Fruit fly (Drosophila melanogaster): ENCODE measurements around the gene CG10859.

Gene CG10859

DNA sequence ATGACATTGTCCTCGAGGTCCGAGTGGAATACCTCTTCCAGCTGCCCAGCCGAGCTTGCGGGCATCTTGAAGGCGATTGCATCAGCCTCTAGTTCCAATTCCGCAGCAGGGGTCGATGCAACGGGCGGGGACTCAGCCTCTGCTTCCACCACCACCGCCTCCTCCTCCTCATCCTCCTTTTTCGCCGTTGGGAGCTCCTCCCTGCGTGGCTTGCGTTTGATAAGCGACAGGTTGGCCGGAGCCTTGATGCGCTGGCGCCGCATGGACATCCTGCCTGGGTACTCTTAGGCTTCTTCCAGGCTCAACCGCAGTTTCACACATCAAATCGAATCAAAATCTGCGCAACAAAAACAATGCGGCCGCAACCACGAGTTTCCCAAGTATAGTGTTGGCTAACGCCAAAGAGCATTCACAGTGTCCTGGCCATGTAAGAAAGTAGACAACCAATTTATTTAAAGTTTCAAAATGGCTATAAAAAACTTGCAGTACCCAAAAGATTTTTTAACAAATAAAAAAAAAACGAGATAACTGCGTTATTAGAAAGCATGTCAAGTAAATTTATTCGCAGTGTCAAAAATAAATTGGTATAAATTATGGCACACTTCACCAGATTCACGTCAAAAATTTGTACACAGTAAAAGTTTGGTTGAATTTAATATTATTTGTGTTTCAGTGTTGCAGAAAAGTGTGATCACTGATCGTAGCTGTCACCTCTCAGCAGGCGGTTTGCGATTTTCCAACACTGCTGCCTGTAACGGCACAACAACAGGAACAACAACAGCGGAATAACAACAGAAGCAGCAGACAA is 24.8 kb downstream of the CG10859 start, which contains the start of the genes Bdp1 and CG6565 (continued):
- TF ChIP-seq Dp (GFP tag; optimal IDR thresholded peaks at IDR 0.05) = peak; percentile 25
- TF ChIP-seq vvl (GFP tag; IDR thresholded peaks at IDR 0.05) = peak; percentile 91
- peak; percentile 93 for TF ChIP-seq Hmx (GFP tag; optimal IDR thresholded peaks at IDR 0.05)
- TF ChIP-seq nau (GFP tag; optimal IDR thresholded peaks at IDR 0.05) = no peak
- TF ChIP-seq onecut (GFP tag; IDR thresholded peaks at IDR 0.05) = peak; percentile 78
- TF ChIP-seq Mad (GFP tag; optimal IDR thresholded peaks at IDR 0.05) = peak; percentile 97
- no peak for TF ChIP-seq pita (GFP tag; optimal IDR thresholded peaks at IDR 0.05)
- TF ChIP-seq CG30403 (GFP tag; optimal IDR thresholded peaks at IDR 0.05) = peak; percentile 99
- peak; percentile 97 for TF ChIP-seq esg (GFP tag; conservative IDR thresholded peaks at IDR 0.05)
- peak; percentile 81 for TF ChIP-seq ham (GFP tag; IDR thresholded peaks at IDR 0.05)
- TF ChIP-seq Bteb2 (GFP tag; optimal IDR thresholded peaks at IDR 0.05) = peak; percentile 98
- peak; percentile 95 for TF ChIP-seq dmrt99B (tag; optimal IDR thresholded peaks at IDR 0.05)
- TF ChIP-seq yki (optimal IDR thresholded peaks at IDR 0.05) = no peak
- TF ChIP-seq CG3847 (GFP tag; IDR thresholded peaks at IDR 0.05) = peak; percentile 98
- TF ChIP-seq Poxn (GFP tag; IDR thresholded peaks at IDR 0.05) = peak; percentile 94
- peak; percentile 97 for TF ChIP-seq CG4820 (GFP tag; optimal IDR thresholded peaks at IDR 0.05)
- peak; percentile 97 for TF ChIP-seq Mes4 (GFP tag; optimal IDR thresholded peaks at IDR 0.05)
- peak; percentile 87 for TF ChIP-seq CG17802 (tag; optimal IDR thresholded peaks at IDR 0.05)
- peak; percentile 93 for TF ChIP-seq psq (GFP tag; optimal IDR thresholded peaks at IDR 0.05)
- TF ChIP-seq CG1602 (GFP tag; optimal IDR thresholded peaks at IDR 0.05) = peak; percentile 99
- peak; percentile 97 for TF ChIP-seq CG4854 (GFP tag; optimal IDR thresholded peaks at IDR 0.05)
- TF ChIP-seq CG2202 (tag; optimal IDR thresholded peaks at IDR 0.05) = peak; percentile 90
- TF ChIP-seq ftz-f1 (GFP tag; optimal IDR thresholded peaks at IDR 0.05) = peak; percentile 52
- TF ChIP-seq danr (GFP tag; IDR thresholded peaks at IDR 0.05) = peak; percentile 97

DNA sequence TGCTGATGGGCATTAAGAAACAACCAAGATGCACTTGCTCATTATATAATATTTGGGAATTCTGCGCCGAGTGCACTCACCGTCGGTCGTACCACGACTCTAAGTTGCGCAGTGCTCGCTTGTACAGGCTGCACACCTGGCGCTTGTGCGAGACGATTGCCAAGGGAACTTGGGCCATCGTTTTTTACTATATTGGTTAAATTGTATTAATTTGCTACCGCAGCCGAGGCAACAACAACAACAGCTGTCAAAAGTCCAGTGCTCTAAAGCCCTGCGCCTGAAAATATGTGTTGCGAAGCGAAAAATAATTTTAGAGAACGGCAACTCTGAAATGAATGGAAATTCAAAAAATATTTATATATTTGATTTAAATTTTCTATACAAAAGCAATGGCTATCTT is 27.7 kb downstream of the CG10859 start, which contains the start of gene ND-B22:
Gene ND-B22 (minus strand): TSS at position 349 of the 400 bp plus-strand sequence.
- TF ChIP-seq CG9876 (GFP tag; optimal IDR thresholded peaks at IDR 0.05) (no peak), ham (GFP tag; IDR thresholded peaks at IDR 0.05) (no peak), CG13287 (GFP tag; IDR thresholded peaks at IDR 0.05; ENCODE audit: partially characterized antibody) (peak; percentile 63), CG18619 (GFP tag; optimal IDR thresholded peaks at IDR 0.05) (peak; percentile 6), CG12942 (GFP tag; optimal IDR thresholded peaks at IDR 0.05) (peak; percentile 24), ERR (GFP tag; optimal IDR thresholded peaks at IDR 0.05) (no peak), ato (GFP tag; IDR thresholded peaks at IDR 0.05; ENCODE audit: partially characterized antibody) (no peak; the same call in 1 of the 2 replicates), twi (tag; optimal IDR thresholded peaks at IDR 0.05) (peak; percentile 12), CG15073 (GFP tag; optimal IDR thresholded peaks at IDR 0.05) (no peak), sug (tag; optimal IDR thresholded peaks at IDR 0.05) (peak; percentile 53), Hr78 (GFP tag; optimal IDR thresholded peaks at IDR 0.05) (no peak), ranshi (GFP tag; IDR thresholded peaks at IDR 0.05) (0 out of 2 replicates have a peak, but pooled peaks have one; percentile 22), CG11085 (GFP tag; IDR thresholded peaks at IDR 0.05) (0 out of 2 replicates have a peak, but pooled peaks have one; percentile 11), psq (GFP tag; optimal IDR thresholded peaks at IDR 0.05) (no peak), az2 (GFP tag; optimal IDR thresholded peaks at IDR 0.05) (peak; percentile 24), HLH54F (GFP tag; optimal IDR thresholded peaks at IDR 0.05) (peak; percentile 28), yki (optimal IDR thresholded peaks at IDR 0.05) (no peak), aop (GFP tag; IDR thresholded peaks at IDR 0.05) (no peak), bsh (GFP tag; optimal IDR thresholded peaks at IDR 0.05) (peak in 1 of 2 experiments; percentile 26), CoRest (tag; optimal IDR thresholded peaks at IDR 0.05) (peak; percentile 6), vnd (GFP tag; IDR thresholded peaks at IDR 0.05; ENCODE audit: partially characterized antibody) (no peak), HmgZ (tag; optimal IDR thresholded peaks at IDR 0.05) (peak; percentile 65), B-H2 (GFP tag; optimal IDR thresholded peaks at IDR 0.05) (peak; percentile 88), rib (GFP tag; IDR thresholded peaks at IDR 0.05) (no peak), Dll (GFP tag; IDR thresholded peaks at IDR 0.05; ENCODE audit: partially characterized antibody) (peak; percentile 37; the same call in 1 of the 4 replicates), Drgx (GFP tag; IDR thresholded peaks at IDR 0.05) (no peak), pum (GFP tag; optimal IDR thresholded peaks at IDR 0.05) (peak; percentile 26), ac (GFP tag; optimal IDR thresholded peaks at IDR 0.05) (no peak)

Data from whole organism, embryonic.